Worm (Caenorhabditis elegans) whole organism, young adult: Measurements from ENCODE around the gene lgc-57.

Source experiments
- B0019.2 ChIP-seq: fragments of 200-800 bp; sonication (Bioruptor generic); conservative IDR thresholded peaks from 2 replicates; pipeline ENCODE4 v1.3.6; 2022; ENCODE audit warnings: missing genetic modification reagents, missing genetic modification characterization, missing compliant biosample characterization
- B0035.1 ChIP-seq: sonication (generic microtip); optimal IDR thresholded peaks from 2 replicates; lab custom pipeline; 2016; ENCODE audit warnings: missing genetic modification characterization, mild to moderate bottlenecking, missing compliant biosample characterization, missing genotype, missing genetic modification reagents
- F22D6.2 ChIP-seq: sonication (generic microtip); optimal IDR thresholded peaks from 2 replicates; lab custom pipeline; 2016; ENCODE audit warnings: mild to moderate bottlenecking, missing genetic modification characterization, missing compliant biosample characterization
- F49E8.2 ChIP-seq: sonication (generic microtip); optimal IDR thresholded peaks from 3 replicates; lab custom pipeline; 2017; ENCODE audit warnings: missing genetic modification characterization, mild to moderate bottlenecking, missing compliant biosample characterization, antibody characterized with exemption, moderate library complexity; ENCODE audit not compliant: insufficient read depth
- F57A8.1 ChIP-seq: fragments of 200-800 bp; sonication (Bioruptor generic); optimal IDR thresholded peaks from 2 replicates; lab custom pipeline; 2018; ENCODE audit warnings: mild to moderate bottlenecking, missing genetic modification characterization, moderate library complexity, missing compliant biosample characterization
- K11D2.4 ChIP-seq: fragments of 200-800 bp; sonication (Bioruptor generic); IDR thresholded peaks from 2 replicates; pipeline ENCODE4 v1.3.6; 2022; ENCODE audit warnings: missing genetic modification reagents, missing genetic modification characterization, missing compliant biosample characterization
- T07F8.4 ChIP-seq: sonication (generic microtip); optimal IDR thresholded peaks from 2 replicates; lab custom pipeline; 2016; ENCODE audit warnings: mild to moderate bottlenecking, missing genetic modification characterization, moderate library complexity, missing compliant biosample characterization
- Y79H2A.3 ChIP-seq: fragments of 200-800 bp; sonication (Bioruptor generic); conservative IDR thresholded peaks from 2 replicates; pipeline ENCODE4 v1.3.6; 2022; ENCODE audit warnings: missing genetic modification reagents, missing genetic modification characterization, missing compliant biosample characterization
- atf-7 ChIP-seq: sonication (generic microtip); optimal IDR thresholded peaks from 2 replicates; lab custom pipeline; 2017; ENCODE audit warnings: mild to moderate bottlenecking, missing genetic modification characterization, missing compliant biosample characterization
- attf-3 ChIP-seq: fragments of 200-800 bp; sonication (Bioruptor generic); conservative IDR thresholded peaks from 2 replicates; pipeline ENCODE4 v1.3.6; 2022; ENCODE audit warnings: missing genetic modification reagents, missing genetic modification characterization, missing compliant biosample characterization
- bed-1 ChIP-seq: fragments of 200-800 bp; sonication (Bioruptor generic); IDR thresholded peaks from 2 replicates; pipeline ENCODE4 v1.3.6; 2022; ENCODE audit warnings: missing genetic modification reagents, missing genetic modification characterization, missing compliant biosample characterization
- ccch-3 ChIP-seq: fragments of 200-800 bp; sonication (Bioruptor generic); optimal IDR thresholded peaks from 2 replicates; lab custom pipeline; 2018; ENCODE audit warnings: mild to moderate bottlenecking, missing genetic modification characterization, missing compliant biosample characterization
- ceh-58 ChIP-seq: fragments of 200-800 bp; sonication (Bioruptor generic); IDR thresholded peaks from 2 replicates; pipeline ENCODE4 v1.3.6; 2022; ENCODE audit warnings: missing genetic modification characterization, missing compliant biosample characterization
- chd-7 ChIP-seq: sonication (generic microtip); optimal IDR thresholded peaks from 2 replicates; lab custom pipeline; 2016; ENCODE audit warnings: mild to moderate bottlenecking, missing genetic modification characterization, moderate library complexity, missing compliant biosample characterization
- dox-1 ChIP-seq: fragments of 200-800 bp; sonication (Bioruptor generic); IDR thresholded peaks from 2 replicates; pipeline ENCODE4 v1.3.6; 2022; ENCODE audit warnings: missing genetic modification reagents, missing genetic modification characterization, missing compliant biosample characterization
- efl-1 ChIP-seq: fragments of 150-350 bp; optimal IDR thresholded peaks from 2 replicates; lab custom pipeline; 2014; ENCODE audit warnings: missing biosample characterization, missing genetic modification reagents, missing genetic modification characterization
- egl-18 ChIP-seq: fragments of 200-800 bp; sonication (Bioruptor generic); IDR thresholded peaks from 2 replicates; pipeline ENCODE4 v1.3.6; 2022; ENCODE audit warnings: missing genetic modification reagents, missing genetic modification characterization, missing compliant biosample characterization
- ekl-4 ChIP-seq: fragments of 200-800 bp; sonication (Bioruptor generic); IDR thresholded peaks from 2 replicates; pipeline ENCODE4 v1.3.6; 2022; ENCODE audit warnings: missing genetic modification reagents, missing genetic modification characterization, missing compliant biosample characterization
- ets-4 ChIP-seq: fragments of 200-800 bp; sonication (Bioruptor generic); optimal IDR thresholded peaks from 2 replicates; lab custom pipeline; 2018; ENCODE audit warnings: mild to moderate bottlenecking, missing genetic modification characterization, missing compliant biosample characterization
- hmg-20 ChIP-seq: fragments of 200-800 bp; sonication (Bioruptor generic); IDR thresholded peaks from 2 replicates; pipeline ENCODE4 v1.3.6; 2022; ENCODE audit warnings: missing genetic modification reagents, missing genetic modification characterization, missing compliant biosample characterization
- hrde-1 ChIP-seq: sonication (generic microtip); optimal IDR thresholded peaks from 2 replicates; lab custom pipeline; 2016; ENCODE audit warnings: missing genetic modification characterization, mild to moderate bottlenecking, missing compliant biosample characterization, moderate library complexity, missing genotype, missing genetic modification reagents, borderline replicate concordance
- lin-35 ChIP-seq, 3 experiments: fragments of 150-350 bp in 2 of 3; sonication (generic microtip) in 1 of 3; optimal IDR thresholded peaks; 2 replicates each; lab custom pipeline; 2014 to 2018; ENCODE audit warnings: missing biosample characterization in 3 of 3, missing genetic modification characterization in 3 of 3, missing genetic modification reagents in 3 of 3
- lin-40 ChIP-seq: sonication (generic microtip); optimal IDR thresholded peaks from 2 replicates; lab custom pipeline; 2016; ENCODE audit warnings: missing genetic modification characterization, mild to moderate bottlenecking, missing compliant biosample characterization, missing genotype, missing genetic modification reagents
- lin-54 ChIP-seq: fragments of 200-800 bp; sonication (Bioruptor generic); optimal IDR thresholded peaks from 2 replicates; lab custom pipeline; 2018; ENCODE audit warnings: mild to moderate bottlenecking, missing genetic modification characterization, missing compliant biosample characterization
- lir-1 ChIP-seq: fragments of 200-800 bp; sonication (Bioruptor generic); conservative IDR thresholded peaks from 2 replicates; pipeline ENCODE4 v1.3.6; 2022; ENCODE audit warnings: missing genetic modification reagents, missing genetic modification characterization, missing compliant biosample characterization
- madf-6 ChIP-seq: fragments of 200-800 bp; sonication (Bioruptor generic); IDR thresholded peaks from 2 replicates; pipeline ENCODE4 v1.3.6; 2022; ENCODE audit warnings: missing genetic modification reagents, missing genetic modification characterization, missing compliant biosample characterization
- mel-28 ChIP-seq: sonication (generic microtip); optimal IDR thresholded peaks from 2 replicates; lab custom pipeline; 2016; ENCODE audit warnings: borderline replicate concordance, mild to moderate bottlenecking, missing genetic modification characterization, missing compliant biosample characterization
- mxl-1 ChIP-seq: sonication (generic microtip); optimal IDR thresholded peaks from 2 replicates; lab custom pipeline; 2016; ENCODE audit warnings: missing genetic modification characterization, missing compliant biosample characterization
- nfyb-1 ChIP-seq: fragments of 200-800 bp; sonication (Bioruptor generic); IDR thresholded peaks from 2 replicates; pipeline ENCODE4 v1.3.6; 2022; ENCODE audit warnings: missing genetic modification reagents, missing genetic modification characterization, missing compliant biosample characterization
- pbrm-1 ChIP-seq: fragments of 200-800 bp; sonication (Bioruptor generic); IDR thresholded peaks from 2 replicates; pipeline ENCODE4 v1.3.6; 2022; ENCODE audit warnings: missing genetic modification reagents, missing genetic modification characterization, missing compliant biosample characterization
- rec-8 ChIP-seq, 2 experiments: sonication (generic microtip); optimal IDR thresholded peaks; 2 replicates each; lab custom pipeline; 2016; ENCODE audit warnings: mild to moderate bottlenecking in 2 of 2, missing genetic modification characterization in 2 of 2, missing genetic modification reagents in 2 of 2, missing genotype in 2 of 2, missing biosample characterization in 1 of 2, missing compliant biosample characterization in 1 of 2, moderate library complexity in 1 of 2
- rpc-1 ChIP-seq, 2 experiments: fragments of 150-350 bp in 1 of 2; sonication (generic microtip) in 1 of 2; optimal IDR thresholded peaks; 2 replicates each; lab custom pipeline; 2014 to 2018; ENCODE audit warnings: missing biosample characterization in 1 of 2, missing genetic modification characterization in 1 of 2, missing genetic modification reagents in 1 of 2, missing genotype in 1 of 2
- sea-2 ChIP-seq: fragments of 200-800 bp; sonication (Bioruptor generic); IDR thresholded peaks from 2 replicates; pipeline ENCODE4 v1.3.6; 2022; ENCODE audit warnings: missing genetic modification characterization, missing compliant biosample characterization
- snpc-1.1 ChIP-seq: sonication (generic microtip); optimal IDR thresholded peaks from 2 replicates; lab custom pipeline; 2017; ENCODE audit warnings: missing genetic modification characterization, mild to moderate bottlenecking, missing compliant biosample characterization, antibody characterized with exemption, moderate library complexity, missing genotype, missing genetic modification reagents; ENCODE audit not compliant: insufficient read depth
- snpc-4 ChIP-seq, 5 experiments: fragments of 150-350 bp in 1 of 5; sonication (generic microtip) in 4 of 5; optimal IDR thresholded peaks; 2 replicates each; lab custom pipeline; 2014 to 2018; ENCODE audit warnings: missing genetic modification characterization in 5 of 5, missing biosample characterization in 3 of 5, antibody characterized with exemption in 2 of 5, mild to moderate bottlenecking in 2 of 5, missing compliant biosample characterization in 2 of 5, missing genotype in 2 of 5, moderate library complexity in 2 of 5, missing genetic modification reagents in 1 of 5
- somi-1 ChIP-seq: fragments of 200-800 bp; sonication (Bioruptor generic); optimal IDR thresholded peaks from 2 replicates; lab custom pipeline; 2018; ENCODE audit warnings: mild to moderate bottlenecking, missing genetic modification characterization, missing compliant biosample characterization
- unc-130 ChIP-seq: sonication (generic microtip); optimal IDR thresholded peaks from 2 replicates; lab custom pipeline; 2016; ENCODE audit warnings: missing genetic modification reagents, missing genetic modification characterization, missing compliant biosample characterization
- xnd-1 ChIP-seq: sonication (generic microtip); optimal IDR thresholded peaks from 2 replicates; lab custom pipeline; 2016; ENCODE audit warnings: missing genotype, missing genetic modification reagents, missing genetic modification characterization, missing compliant biosample characterization
- ztf-6 ChIP-seq: fragments of 200-800 bp; sonication (Bioruptor generic); IDR thresholded peaks from 2 replicates; pipeline ENCODE4 v1.3.6; 2022; ENCODE audit warnings: missing genetic modification reagents, missing genetic modification characterization, missing compliant biosample characterization

lgc-57 gene

DNA sequence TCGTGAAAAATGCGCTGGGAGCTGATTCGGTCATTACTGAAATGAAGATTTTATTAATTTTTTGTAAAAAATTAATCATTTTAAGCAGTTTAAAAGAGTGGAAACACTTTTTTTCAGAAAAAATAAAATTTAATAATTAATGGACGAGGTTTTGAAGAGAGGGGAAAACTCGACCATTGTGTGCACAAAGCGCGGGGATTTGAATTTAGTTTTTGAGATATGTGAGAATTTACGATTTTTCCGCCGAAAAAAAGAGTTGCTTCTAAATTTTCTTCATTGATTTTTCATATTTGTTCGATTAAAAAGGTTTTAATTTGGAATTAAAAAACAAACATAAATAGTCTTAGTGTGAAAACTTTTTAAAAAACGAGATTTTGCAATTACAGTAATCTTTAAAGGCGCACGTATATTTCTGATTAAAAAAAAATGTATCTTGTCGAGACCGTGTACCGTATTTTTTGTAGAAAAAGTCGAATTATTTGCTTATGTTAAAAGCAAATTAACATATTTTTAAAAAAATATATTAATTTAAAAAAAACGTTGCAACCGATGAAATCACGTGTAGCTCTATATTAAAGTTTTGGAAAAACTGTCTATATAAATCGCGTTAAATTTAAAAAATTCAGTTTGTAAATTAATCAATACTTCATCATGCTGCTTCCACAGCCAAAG lies 19.6 kb downstream of the lgc-57 start, which contains the start of the genes dph-2 and C09G5.7 (continued):
- TF ChIP-seq F57A8.1 (GFP tag; lab: Kevin White, UChicago) (no peak), F22D6.2 (tag; lab: Kevin White, UChicago) (no peak), dox-1 (GFP tag; lab: Robert Waterston, UW) (no peak), ccch-3 (GFP tag; lab: Kevin White, UChicago) (no peak), B0035.1 (tag; lab: Kevin White, UChicago) (no peak), madf-6 (peak; percentile 47; the same call in 1 of the 2 replicates), lin-35 (GFP tag; optimal IDR thresholded peaks at IDR 0.05; lab: Kevin White, UChicago) (peak in 2 of 3 experiments; percentile 31 to 37), Y79H2A.3 (GFP tag; lab: Robert Waterston, UW) (no peak), rec-8 (tag; optimal IDR thresholded peaks at IDR 0.05; lab: Kevin White, UChicago) (no peak), xnd-1 (peak; percentile 10), B0019.2 (GFP tag; lab: Robert Waterston, UW) (no peak), mxl-1 (tag; lab: Kevin White, UChicago) (no peak)

DNA sequence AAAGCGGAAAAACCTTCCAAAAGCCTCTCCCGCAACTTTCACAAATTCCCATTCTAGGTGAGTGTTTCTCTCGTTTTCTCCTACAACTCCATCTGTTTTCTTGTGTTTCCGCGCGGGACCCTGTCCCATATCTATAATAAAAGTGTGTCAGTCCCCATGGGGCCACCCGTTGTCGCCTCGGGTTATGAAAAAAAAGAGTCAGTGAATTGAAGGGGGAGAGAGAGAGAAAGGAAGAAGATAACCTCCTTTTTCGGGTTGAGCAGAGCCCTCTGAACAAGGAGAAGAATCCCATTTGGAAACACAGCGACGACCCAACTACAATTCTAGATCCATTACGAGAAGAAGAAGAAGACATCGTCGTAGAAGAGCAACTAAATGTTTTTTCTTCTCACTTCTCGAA lies 22.3 kb downstream of the lgc-57 start, which contains the start of gene C09G5.13:
Gene C09G5.13, plus strand, starts transcription at position 301 of the 400 bp plus-strand sequence.
- no peak for TF ChIP-seq ets-4 (GFP tag; lab: Kevin White, UChicago)
- TF ChIP-seq atf-7, result no peak
- TF ChIP-seq T07F8.4, result no peak
- no peak for TF ChIP-seq snpc-1.1
- TF ChIP-seq nfyb-1, result no peak
- no peak for TF ChIP-seq B0035.1 (tag; lab: Kevin White, UChicago)
- TF ChIP-seq sea-2, result no peak
- no peak for TF ChIP-seq somi-1 (GFP tag; lab: Kevin White, UChicago)
- no peak for TF ChIP-seq ceh-58
- no peak for TF ChIP-seq chd-7 (tag; lab: Kevin White, UChicago)
- no peak for TF ChIP-seq snpc-4 (GFP tag; optimal IDR thresholded peaks at IDR 0.05; lab: Kevin White, UChicago)
- no peak for TF ChIP-seq snpc-4 (tag; optimal IDR thresholded peaks at IDR 0.05; lab: Kevin White, UChicago)
- TF ChIP-seq K11D2.4 (GFP tag; lab: Robert Waterston, UW), result no peak

DNA sequence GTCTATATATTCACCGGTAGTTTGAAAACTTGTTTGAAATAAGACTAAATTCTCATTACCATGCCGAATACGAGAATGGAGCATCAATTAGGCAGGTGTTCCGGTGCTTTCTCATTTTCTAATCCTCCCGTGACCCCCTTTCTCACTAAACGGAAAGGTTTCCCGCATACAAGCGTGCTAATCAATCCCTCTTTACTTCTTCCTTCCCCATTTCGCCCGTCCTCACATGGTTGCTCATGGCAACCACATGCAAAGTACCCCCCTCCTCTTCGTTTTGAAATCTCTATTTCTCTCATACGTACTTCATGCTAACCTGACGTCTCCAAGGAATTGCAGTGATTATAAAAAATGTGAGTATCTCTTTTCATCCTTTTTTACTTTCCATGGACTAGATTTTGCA lies 25.1 kb downstream of the lgc-57 start, which contains the start of gene mks-5:
Gene mks-5, plus strand, starts transcription at position 301 of the 400 bp plus-strand sequence.
- no peak for TF ChIP-seq F22D6.2 (tag; lab: Kevin White, UChicago)
- no peak for TF ChIP-seq egl-18 (GFP tag; lab: Robert Waterston, UW)
- TF ChIP-seq hmg-20 (GFP tag; lab: Robert Waterston, UW), result no peak
- no peak for TF ChIP-seq mel-28
- TF ChIP-seq efl-1 (GFP tag; lab: Kevin White, UChicago), result no peak
- no peak for TF ChIP-seq lin-54
- TF ChIP-seq F49E8.2, result no peak
- TF ChIP-seq rpc-1 (optimal IDR thresholded peaks at IDR 0.05; lab: Kevin White, UChicago), result no peak
- TF ChIP-seq rpc-1 (tag; optimal IDR thresholded peaks at IDR 0.05; lab: Kevin White, UChicago), result no peak
- no peak for TF ChIP-seq ekl-4 (GFP tag; lab: Robert Waterston, UW)
- TF ChIP-seq bed-1 (GFP tag; lab: Robert Waterston, UW), result no peak
- no peak for TF ChIP-seq unc-130 (GFP tag; lab: Kevin White, UChicago)
- TF ChIP-seq hrde-1 (tag; lab: Kevin White, UChicago), result no peak
- no peak for TF ChIP-seq lin-40 (tag; lab: Kevin White, UChicago)
- TF ChIP-seq pbrm-1 (GFP tag; lab: Robert Waterston, UW), result no peak
- TF ChIP-seq lir-1, result no peak
- TF ChIP-seq ztf-6 (GFP tag; lab: Robert Waterston, UW), result no peak
- TF ChIP-seq attf-3 (GFP tag; lab: Robert Waterston, UW), result no peak
- TF ChIP-seq somi-1 (GFP tag; lab: Kevin White, UChicago), result no peak
